Fruit fly (Drosophila melanogaster) whole organism, embryonic: ENCODE data around the gene CG11600.

Source experiments
- Abd-B ChIP-seq: fragments of 200-800 bp; sonication (Bioruptor generic); optimal IDR thresholded peaks from 2 replicates; lab custom pipeline; 2018; ENCODE audit warnings: missing biosample characterization, mild to moderate bottlenecking, missing genetic modification characterization, moderate library complexity
- Atf-2 ChIP-seq: fragments of 200-800 bp; sonication (Bioruptor generic); optimal IDR thresholded peaks from 2 replicates; lab custom pipeline; 2016; ENCODE audit warnings: missing biosample characterization, missing genetic modification characterization
- CG10543 ChIP-seq: fragments of 200-800 bp; sonication (Bioruptor generic); optimal IDR thresholded peaks from 3 replicates; lab custom pipeline; 2017; ENCODE audit warnings: missing biosample characterization, mild to moderate bottlenecking, missing genetic modification characterization, moderate library complexity
- CG11456 ChIP-seq: fragments of 200-800 bp; sonication (Bioruptor generic); IDR thresholded peaks from 3 replicates; pipeline ENCODE4 v1.3.6; 2022; ENCODE audit warnings: missing biosample characterization, missing genetic modification characterization
- CG11504 ChIP-seq: fragments of 200-800 bp; sonication (Bioruptor generic); optimal IDR thresholded peaks from 3 replicates; lab custom pipeline; 2019; ENCODE audit warnings: missing biosample characterization, mild to moderate bottlenecking, missing genetic modification characterization, moderate library complexity
- CG12155 ChIP-seq: fragments of 200-800 bp; sonication (Bioruptor generic); optimal IDR thresholded peaks from 3 replicates; lab custom pipeline; 2016; ENCODE audit warnings: missing biosample characterization, missing genetic modification characterization
- CG12236 ChIP-seq: fragments of 200-800 bp; sonication (Bioruptor generic); optimal IDR thresholded peaks from 2 replicates; lab custom pipeline; 2016; ENCODE audit warnings: missing biosample characterization, missing genetic modification characterization
- CG14965 ChIP-seq: fragments of 200-800 bp; sonication (Bioruptor generic); optimal IDR thresholded peaks from 2 replicates; lab custom pipeline; 2016; ENCODE audit warnings: missing biosample characterization, missing genetic modification characterization, borderline replicate concordance
- CG1529 ChIP-seq: fragments of 200-800 bp; sonication (Bioruptor generic); optimal IDR thresholded peaks from 3 replicates; lab custom pipeline; 2018; ENCODE audit warnings: missing biosample characterization, missing genetic modification characterization
- CG17385 ChIP-seq: fragments of 200-800 bp; sonication (Bioruptor generic); optimal IDR thresholded peaks from 3 replicates; lab custom pipeline; 2018; ENCODE audit warnings: missing biosample characterization, mild to moderate bottlenecking, missing genetic modification characterization
- CG30431 ChIP-seq: fragments of 200-800 bp; sonication (Bioruptor generic); optimal IDR thresholded peaks from 2 replicates; lab custom pipeline; 2017; ENCODE audit warnings: missing biosample characterization, missing genetic modification characterization
- CG4360 ChIP-seq: fragments of 200-800 bp; sonication (Bioruptor generic); IDR thresholded peaks from 2 replicates; pipeline ENCODE4 v1.3.6; 2022; ENCODE audit warnings: missing biosample characterization, missing genetic modification characterization
- CG5245 ChIP-seq: fragments of 200-800 bp; sonication (Bioruptor generic); optimal IDR thresholded peaks from 3 replicates; lab custom pipeline; 2016; ENCODE audit warnings: missing biosample characterization, missing genetic modification characterization
- CG6765 ChIP-seq: fragments of 200-800 bp; sonication (Bioruptor generic); optimal IDR thresholded peaks from 3 replicates; lab custom pipeline; 2017; ENCODE audit warnings: missing biosample characterization, mild to moderate bottlenecking, missing genetic modification characterization
- CG7745 ChIP-seq: fragments of 200-800 bp; sonication (Bioruptor generic); optimal IDR thresholded peaks from 2 replicates; lab custom pipeline; 2018; ENCODE audit warnings: missing biosample characterization, mild to moderate bottlenecking, missing genetic modification characterization, moderate library complexity
- CG7786 ChIP-seq: fragments of 200-800 bp; sonication (Bioruptor generic); optimal IDR thresholded peaks from 2 replicates; lab custom pipeline; 2016; ENCODE audit warnings: missing biosample characterization, missing genetic modification characterization
- CG8924 ChIP-seq: fragments of 200-800 bp; optimal IDR thresholded peaks from 3 replicates; lab custom pipeline; 2019; ENCODE audit warnings: missing biosample characterization, mild to moderate bottlenecking, missing genetic modification characterization, moderate library complexity
- CHES-1-like ChIP-seq: fragments of 200-800 bp; sonication (Bioruptor generic); optimal IDR thresholded peaks from 2 replicates; lab custom pipeline; 2016; ENCODE audit warnings: missing biosample characterization, missing genetic modification characterization
- CrebB ChIP-seq: fragments of 200-800 bp; sonication (Bioruptor generic); optimal IDR thresholded peaks from 3 replicates; lab custom pipeline; 2018; ENCODE audit warnings: missing biosample characterization, mild to moderate bottlenecking, missing genetic modification characterization
- D ChIP-seq, 2 experiments: fragments of 200-800 bp in 1 of 2; fragments of >200 bp in 1 of 2; sonication (Bioruptor generic) in 1 of 2; optimal IDR thresholded peaks; 2 replicates in 1 of 2; 3 replicates in 1 of 2; lab custom pipeline; 2017; ENCODE audit warnings: mild to moderate bottlenecking in 1 of 2, missing biosample characterization in 1 of 2, missing genetic modification characterization in 1 of 2, missing genetic modification reagents in 1 of 2
- Dfd ChIP-seq, 2 experiments: fragments of >200 bp; optimal IDR thresholded peaks; 2 replicates each; lab custom pipeline; 2017; ENCODE audit warnings: missing biosample characterization in 2 of 2, missing genetic modification characterization in 2 of 2
- Fer1 ChIP-seq: fragments of 200-800 bp; sonication (Bioruptor generic); optimal IDR thresholded peaks from 2 replicates; lab custom pipeline; 2017; ENCODE audit warnings: missing biosample characterization, mild to moderate bottlenecking, missing genetic modification characterization
- HLH3B ChIP-seq: fragments of 200-800 bp; sonication (Bioruptor generic); IDR thresholded peaks from 2 replicates; pipeline ENCODE4 v1.3.6; 2022; ENCODE audit warnings: missing biosample characterization, missing genetic modification characterization
- Hr78 ChIP-seq, 2 experiments: fragments of 200-800 bp in 1 of 2; fragments of >200 bp in 1 of 2; sonication (Bioruptor generic) in 1 of 2; optimal IDR thresholded peaks; 2 replicates each; lab custom pipeline; 2017 to 2019; ENCODE audit warnings: missing biosample characterization in 2 of 2, missing genetic modification characterization in 2 of 2, mild to moderate bottlenecking in 1 of 2, moderate library complexity in 1 of 2
- MTF-1 ChIP-seq: fragments of 200-800 bp; sonication (Bioruptor generic); optimal IDR thresholded peaks from 2 replicates; lab custom pipeline; 2018; ENCODE audit warnings: missing biosample characterization, mild to moderate bottlenecking, missing genetic modification characterization, borderline replicate concordance
- Mrtf ChIP-seq: fragments of 200-800 bp; sonication (Bioruptor generic); IDR thresholded peaks from 3 replicates; pipeline ENCODE4 v1.3.6; 2022; ENCODE audit warnings: missing biosample characterization, missing genetic modification characterization
- Nf-YC ChIP-seq: fragments of 200-800 bp; optimal IDR thresholded peaks from 3 replicates; lab custom pipeline; 2019; ENCODE audit warnings: missing biosample characterization, mild to moderate bottlenecking, missing genetic modification characterization, moderate library complexity
- Rx ChIP-seq: fragments of 200-800 bp; sonication (Bioruptor generic); IDR thresholded peaks from 2 replicates; pipeline ENCODE4 v1.3.6; 2022; ENCODE audit warnings: missing biosample characterization, missing genetic modification characterization
- Scr ChIP-seq: fragments of 200-800 bp; sonication (Bioruptor generic); IDR thresholded peaks from 2 replicates; pipeline ENCODE4 v1.3.6; 2022; ENCODE audit warnings: missing biosample characterization, missing genetic modification characterization; ENCODE audit not compliant: partially characterized antibody
- ab ChIP-seq: fragments of 200-800 bp; sonication (Bioruptor generic); optimal IDR thresholded peaks from 2 replicates; lab custom pipeline; 2016; ENCODE audit warnings: missing biosample characterization, missing genetic modification characterization
- abd-A ChIP-seq: fragments of 200-800 bp; sonication (Bioruptor generic); optimal IDR thresholded peaks from 3 replicates; lab custom pipeline; 2019; ENCODE audit warnings: missing biosample characterization, mild to moderate bottlenecking, missing genetic modification characterization, moderate library complexity
- ara ChIP-seq: fragments of 200-800 bp; sonication (Bioruptor generic); IDR thresholded peaks from 2 replicates; pipeline ENCODE4 v1.3.6; 2022; ENCODE audit warnings: missing biosample characterization, missing genetic modification characterization
- bcd ChIP-seq: fragments of 200-800 bp; sonication (Bioruptor generic); optimal IDR thresholded peaks from 2 replicates; lab custom pipeline; 2017; ENCODE audit warnings: missing biosample characterization, mild to moderate bottlenecking, missing genetic modification characterization
- crc ChIP-seq: fragments of 200-800 bp; sonication (Bioruptor generic); optimal IDR thresholded peaks from 2 replicates; lab custom pipeline; 2016; ENCODE audit warnings: missing biosample characterization, missing genetic modification characterization
- croc ChIP-seq: fragments of 200-800 bp; sonication (Bioruptor generic); conservative IDR thresholded peaks from 3 replicates; pipeline ENCODE4 v1.3.6; 2022; ENCODE audit warnings: missing biosample characterization, missing genetic modification characterization
- eve ChIP-seq, 2 experiments: fragments of >200 bp; optimal IDR thresholded peaks; 2 replicates each; lab custom pipeline; 2017; ENCODE audit warnings: missing biosample characterization in 2 of 2, missing genetic modification characterization in 2 of 2
- ewg ChIP-seq: fragments of 200-800 bp; sonication (Bioruptor generic); optimal IDR thresholded peaks from 3 replicates; lab custom pipeline; 2017; ENCODE audit warnings: mild to moderate bottlenecking, missing biosample characterization, missing genetic modification reagents, missing genetic modification characterization
- fd96Cb ChIP-seq: fragments of 200-800 bp; sonication (Bioruptor generic); optimal IDR thresholded peaks from 2 replicates; lab custom pipeline; 2018; ENCODE audit warnings: missing biosample characterization, mild to moderate bottlenecking, missing genetic modification characterization, moderate library complexity
- grn ChIP-seq: fragments of 200-800 bp; sonication (Bioruptor generic); optimal IDR thresholded peaks from 3 replicates; lab custom pipeline; 2017; ENCODE audit warnings: missing biosample characterization, missing genetic modification characterization
- jigr1 ChIP-seq: fragments of 200-800 bp; sonication (Bioruptor generic); IDR thresholded peaks from 3 replicates; pipeline ENCODE4 v1.3.6; 2022; ENCODE audit warnings: missing biosample characterization, missing genetic modification characterization
- otp ChIP-seq: fragments of 200-800 bp; sonication (Bioruptor generic); IDR thresholded peaks from 3 replicates; pipeline ENCODE4, ENCODE4 v1.3.6; 2022; ENCODE audit warnings: missing biosample characterization, missing genetic modification characterization
- pfk ChIP-seq: fragments of 200-800 bp; sonication (Bioruptor generic); optimal IDR thresholded peaks from 2 replicates; lab custom pipeline; 2018; ENCODE audit warnings: missing biosample characterization, mild to moderate bottlenecking, missing genetic modification characterization, moderate library complexity
- pita ChIP-seq: fragments of 200-800 bp; sonication (Bioruptor generic); optimal IDR thresholded peaks from 2 replicates; lab custom pipeline; 2017; ENCODE audit warnings: missing biosample characterization, mild to moderate bottlenecking, missing genetic modification characterization
- pros ChIP-seq: fragments of 200-800 bp; sonication (Bioruptor generic); optimal IDR thresholded peaks from 3 replicates; lab custom pipeline; 2019; ENCODE audit warnings: missing biosample characterization, mild to moderate bottlenecking, missing genetic modification characterization, moderate library complexity
- run ChIP-seq: fragments of 200-800 bp; sonication (Bioruptor generic); optimal IDR thresholded peaks from 3 replicates; lab custom pipeline; 2018; ENCODE audit warnings: missing biosample characterization, mild to moderate bottlenecking, missing genetic modification characterization
- schlank ChIP-seq: fragments of 200-800 bp; sonication (Bioruptor generic); optimal IDR thresholded peaks from 2 replicates; lab custom pipeline; 2018; ENCODE audit warnings: missing biosample characterization, mild to moderate bottlenecking, missing genetic modification characterization
- sens-2 ChIP-seq: fragments of 200-800 bp; sonication (Bioruptor generic); IDR thresholded peaks from 2 replicates; pipeline ENCODE4 v1.3.6; 2022; ENCODE audit warnings: missing biosample characterization, missing genetic modification characterization
- sisA ChIP-seq: fragments of 200-800 bp; sonication (Bioruptor generic); IDR thresholded peaks from 2 replicates; pipeline ENCODE4 v1.3.6; 2022; ENCODE audit warnings: missing biosample characterization, missing genetic modification characterization
- so ChIP-seq: fragments of 200-800 bp; sonication (Bioruptor generic); IDR thresholded peaks from 3 replicates; pipeline ENCODE4 v1.3.6; 2022; ENCODE audit warnings: missing biosample characterization, missing genetic modification characterization
- trh ChIP-seq: fragments of 200-800 bp; sonication (Bioruptor generic); optimal IDR thresholded peaks from 2 replicates; lab custom pipeline; 2016; ENCODE audit warnings: missing biosample characterization, missing genetic modification characterization

Gene CG11600

DNA sequence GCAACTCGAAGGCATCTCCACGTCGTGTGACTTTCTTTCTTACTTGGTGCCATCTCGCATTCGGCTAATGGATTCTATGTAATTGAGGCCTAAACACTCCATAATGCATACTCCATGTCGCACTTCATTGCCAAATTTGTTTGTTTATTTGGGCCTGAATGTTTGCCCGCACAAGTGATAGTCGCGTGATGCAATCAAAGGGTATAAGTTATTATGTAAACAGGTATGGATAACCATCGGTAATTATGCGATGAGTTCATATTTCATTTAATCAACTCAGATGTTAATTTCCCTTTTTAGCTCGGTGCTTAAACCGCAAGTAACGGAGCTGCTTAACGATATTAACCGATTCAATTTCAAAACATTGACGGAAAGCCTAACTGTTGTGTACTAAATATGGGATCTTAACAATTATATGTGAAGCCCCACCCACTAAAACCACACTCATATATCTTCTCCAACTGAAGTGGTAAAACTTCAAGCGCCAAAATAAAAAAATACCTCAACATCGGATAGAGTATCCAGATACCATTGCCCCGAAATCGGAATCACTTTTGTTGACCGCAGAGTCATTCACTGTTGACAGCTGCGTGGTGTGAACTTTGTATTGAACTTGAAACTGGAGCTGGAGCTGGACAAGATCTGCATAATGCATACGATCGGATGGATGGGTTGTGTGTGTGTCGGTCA is 8.4 kb downstream of the CG11600 start (continued):
- no peak; the same call in 2 of the 3 replicates for TF ChIP-seq so (GFP tag; lab: Robert Waterston, UW)
- no peak for TF ChIP-seq CG10543 (GFP tag; lab: Kevin White, UChicago)
- TF ChIP-seq CG6765 = no peak
- TF ChIP-seq ara (GFP tag; lab: Robert Waterston, UW) = no peak
- no peak for TF ChIP-seq Abd-B (GFP tag; lab: Kevin White, UChicago)
- TF ChIP-seq CG7745 = no peak
- TF ChIP-seq abd-A (tag; lab: Kevin White, UChicago) = no peak
- TF ChIP-seq CG12236 (GFP tag; lab: Kevin White, UChicago) = no peak
- TF ChIP-seq grn (GFP tag; lab: Kevin White, UChicago) = no peak
- no peak for TF ChIP-seq otp
- TF ChIP-seq CG11504 (tag; lab: Kevin White, UChicago) = peak; percentile 46
- no peak for TF ChIP-seq CG11456
- no peak for TF ChIP-seq D (optimal IDR thresholded peaks at IDR 0.05; lab: Kevin White, UChicago)
- TF ChIP-seq D (GFP tag; optimal IDR thresholded peaks at IDR 0.05; lab: Kevin White, UChicago) = peak; percentile 0
- no peak for TF ChIP-seq CG4360 (GFP tag; lab: Robert Waterston, UW)
- no peak for TF ChIP-seq HLH3B (GFP tag; lab: Robert Waterston, UW)
- TF ChIP-seq Dfd (GFP tag; optimal IDR thresholded peaks at IDR 0.05; lab: Kevin White, UChicago) = no peak
- no peak for TF ChIP-seq crc
- no peak for TF ChIP-seq Rx (GFP tag; lab: Robert Waterston, UW)
- TF ChIP-seq sens-2 (GFP tag; lab: Robert Waterston, UW) = no peak
- TF ChIP-seq CG17385 = no peak
- no peak for TF ChIP-seq Scr
- TF ChIP-seq Nf-YC (tag; lab: Kevin White, UChicago) = no peak
- TF ChIP-seq Hr78 (GFP tag; optimal IDR thresholded peaks at IDR 0.05; lab: Kevin White, UChicago) = peak in 1 of 2 experiments; percentile 80
- no peak for TF ChIP-seq trh (GFP tag; lab: Kevin White, UChicago)
- TF ChIP-seq Mrtf = no peak
- no peak for TF ChIP-seq Atf-2 (GFP tag; lab: Kevin White, UChicago)
- no peak for TF ChIP-seq fd96Cb (tag; lab: Kevin White, UChicago)
- no peak for TF ChIP-seq ab (GFP tag; lab: Kevin White, UChicago)
- TF ChIP-seq schlank (tag; lab: Kevin White, UChicago) = no peak
- TF ChIP-seq pros (GFP tag; lab: Kevin White, UChicago) = no peak
- TF ChIP-seq Fer1 (GFP tag; lab: Kevin White, UChicago) = no peak
- no peak for TF ChIP-seq CG30431
- TF ChIP-seq bcd = no peak
- TF ChIP-seq CG7786 (GFP tag; lab: Kevin White, UChicago) = no peak
- TF ChIP-seq CG8924 = no peak
- TF ChIP-seq CG5245 = no peak
- TF ChIP-seq MTF-1 (GFP tag; lab: Kevin White, UChicago) = no peak
- peak; percentile 65 for TF ChIP-seq run (tag; lab: Kevin White, UChicago)
- no peak for TF ChIP-seq ewg (GFP tag; lab: Kevin White, UChicago)
- no peak for TF ChIP-seq CG14965 (GFP tag; lab: Kevin White, UChicago)
- TF ChIP-seq CG1529 (GFP tag; lab: Kevin White, UChicago) = no peak
- no peak for TF ChIP-seq jigr1 (GFP tag; lab: Robert Waterston, UW)
- TF ChIP-seq pita = no peak
- no peak for TF ChIP-seq CHES-1-like
- TF ChIP-seq eve (GFP tag; optimal IDR thresholded peaks at IDR 0.05; lab: Kevin White, UChicago) = no peak
- TF ChIP-seq CrebB (tag; lab: Kevin White, UChicago) = no peak
- no peak for TF ChIP-seq croc
- TF ChIP-seq CG12155 (GFP tag; lab: Kevin White, UChicago) = no peak
- no peak for TF ChIP-seq sisA (GFP tag; lab: Robert Waterston, UW)
- no peak for TF ChIP-seq pfk (GFP tag; lab: Kevin White, UChicago)
